Fruit fly (Drosophila melanogaster) whole organism, adult: ENCODE results near the gene CG17493.

ENCODE experiments used
- CG11617 ChIP-seq: fragments of 200-800 bp; sonication (Bioruptor generic); optimal IDR thresholded peaks from 2 replicates; lab custom pipeline; 2017; ENCODE audit warnings: mild to moderate bottlenecking, missing biosample characterization, missing genetic modification reagents, missing genetic modification characterization
- CG12768 ChIP-seq: fragments of 200-800 bp; sonication (Bioruptor generic); optimal IDR thresholded peaks from 2 replicates; lab custom pipeline; 2017; ENCODE audit warnings: missing biosample characterization, missing genetic modification characterization, mild to moderate bottlenecking, moderate library complexity, missing genetic modification reagents
- CG14711 ChIP-seq: fragments of 200-800 bp; sonication (Bioruptor generic); optimal IDR thresholded peaks from 2 replicates; lab custom pipeline; 2018; ENCODE audit warnings: missing biosample characterization, mild to moderate bottlenecking, missing genetic modification characterization, moderate library complexity
- CG1620 ChIP-seq: fragments of 200-800 bp; sonication (Bioruptor generic); optimal IDR thresholded peaks from 2 replicates; lab custom pipeline; 2016; ENCODE audit warnings: missing biosample characterization, missing genetic modification characterization
- CG33017 ChIP-seq: fragments of 200-800 bp; sonication (Bioruptor generic); optimal IDR thresholded peaks from 2 replicates; lab custom pipeline; 2018; ENCODE audit warnings: missing biosample characterization, mild to moderate bottlenecking, missing genetic modification characterization, moderate library complexity
- CG7045 ChIP-seq: fragments of 200-800 bp; sonication (Bioruptor generic); optimal IDR thresholded peaks from 2 replicates; lab custom pipeline; 2017; ENCODE audit warnings: missing biosample characterization, mild to moderate bottlenecking, missing genetic modification characterization
- CG7101 ChIP-seq: fragments of 200-800 bp; sonication (Bioruptor generic); optimal IDR thresholded peaks from 2 replicates; lab custom pipeline; 2018; ENCODE audit warnings: missing biosample characterization, mild to moderate bottlenecking, missing genetic modification characterization, moderate library complexity
- Clk ChIP-seq: fragments of 200-800 bp; sonication (Bioruptor generic); optimal IDR thresholded peaks from 2 replicates; lab custom pipeline; 2017; ENCODE audit warnings: missing biosample characterization, missing genetic modification characterization
- Crg-1 ChIP-seq: fragments of 200-800 bp; sonication (Bioruptor generic); optimal IDR thresholded peaks from 2 replicates; lab custom pipeline; 2016; ENCODE audit warnings: missing biosample characterization, missing genetic modification characterization
- Hr96 ChIP-seq: fragments of 200-800 bp; sonication (Bioruptor generic); optimal IDR thresholded peaks from 2 replicates; lab custom pipeline; 2016; ENCODE audit warnings: missing biosample characterization, missing genetic modification characterization
- Mnt ChIP-seq: fragments of 200-800 bp; sonication (Bioruptor generic); optimal IDR thresholded peaks from 2 replicates; lab custom pipeline; 2016; ENCODE audit warnings: missing biosample characterization, mild to moderate bottlenecking, missing genetic modification characterization
- bab1 ChIP-seq: fragments of 200-800 bp; sonication (Bioruptor generic); optimal IDR thresholded peaks from 3 replicates; lab custom pipeline; 2019; ENCODE audit warnings: missing biosample characterization, mild to moderate bottlenecking, missing genetic modification characterization, moderate library complexity
- cic ChIP-seq: fragments of 200-800 bp; sonication (Bioruptor generic); optimal IDR thresholded peaks from 2 replicates; lab custom pipeline; 2017; ENCODE audit warnings: missing biosample characterization, mild to moderate bottlenecking, missing genetic modification characterization, moderate library complexity
- cnc ChIP-seq, 2 experiments: fragments of >200 bp; optimal IDR thresholded peaks; 2 replicates each; lab custom pipeline; 2017
- kay ChIP-seq: fragments of 200-800 bp; sonication (Bioruptor generic); peaks from one replicate; lab custom pipeline; 2016; ENCODE audit warnings: missing biosample characterization, missing genetic modification characterization, borderline replicate concordance
- ovo ChIP-seq: fragments of 200-800 bp; sonication (Bioruptor generic); optimal IDR thresholded peaks from 2 replicates; lab custom pipeline; 2016; ENCODE audit warnings: missing biosample characterization, missing genetic modification characterization
- pad ChIP-seq: fragments of 200-800 bp; sonication (Bioruptor generic); optimal IDR thresholded peaks from 3 replicates; lab custom pipeline; 2017; ENCODE audit warnings: missing biosample characterization, missing genetic modification characterization, mild to moderate bottlenecking, moderate library complexity, missing genetic modification reagents
- tj ChIP-seq: fragments of 200-800 bp; sonication (Bioruptor generic); optimal IDR thresholded peaks from 3 replicates; lab custom pipeline; 2017; ENCODE audit warnings: missing biosample characterization, mild to moderate bottlenecking, missing genetic modification characterization, moderate library complexity
- toe ChIP-seq: fragments of 200-800 bp; sonication (Bioruptor generic); optimal IDR thresholded peaks from 2 replicates; lab custom pipeline; 2016; ENCODE audit warnings: missing biosample characterization, missing genetic modification characterization

CG17493 gene

dm6 chr2L:22570066-22570465, 20.2 kb downstream of the CG17493 start:
- TF ChIP-seq toe (GFP tag; lab: Kevin White, UChicago) (no peak), bab1 (no peak), cnc (optimal IDR thresholded peaks at IDR 0.05; lab: Kevin White, UChicago) (no peak)

- TF ChIP-seq CG14711 (tag; lab: Kevin White, UChicago) (no peak), cnc (optimal IDR thresholded peaks at IDR 0.05; lab: Kevin White, UChicago) (no peak), Clk (GFP tag; lab: Kevin White, UChicago) (no peak), cic (GFP tag; lab: Kevin White, UChicago) (no peak), Crg-1 (GFP tag; lab: Kevin White, UChicago) (no peak), Hr96 (GFP tag; lab: Kevin White, UChicago) (no peak), CG12768 (no peak), kay (no peak), toe (GFP tag; lab: Kevin White, UChicago) (no peak), pad (GFP tag; lab: Kevin White, UChicago) (no peak), tj (GFP tag; lab: Kevin White, UChicago) (no peak), CG7101 (tag; lab: Kevin White, UChicago) (no peak), CG33017 (tag; lab: Kevin White, UChicago) (no peak), ovo (GFP tag; lab: Kevin White, UChicago) (no peak), CG1620 (GFP tag; lab: Kevin White, UChicago) (no peak), CG11617 (GFP tag; lab: Kevin White, UChicago) (no peak), Mnt (GFP tag; lab: Kevin White, UChicago) (no peak)
These were observed 24.4 kb downstream of the CG17493 start for dm6 chr2L:22574314-22574713.

- TF ChIP-seq tj (GFP tag; lab: Kevin White, UChicago) (no peak), bab1 (no peak), cnc (optimal IDR thresholded peaks at IDR 0.05; lab: Kevin White, UChicago) (no peak), CG11617 (GFP tag; lab: Kevin White, UChicago) (no peak), pad (GFP tag; lab: Kevin White, UChicago) (no peak), CG33017 (tag; lab: Kevin White, UChicago) (no peak), kay (no peak), ovo (GFP tag; lab: Kevin White, UChicago) (no peak), CG12768 (no peak), CG7045 (no peak), Crg-1 (GFP tag; lab: Kevin White, UChicago) (no peak), toe (GFP tag; lab: Kevin White, UChicago) (no peak)
These were observed 25.5 kb downstream of the CG17493 start for dm6 chr2L:22575346-22575745.

dm6 chr2L:22577875-22578274, 28.0 kb downstream of the CG17493 start:
- TF ChIP-seq ovo (GFP tag; lab: Kevin White, UChicago) = no peak
- no peak for TF ChIP-seq Clk (GFP tag; lab: Kevin White, UChicago)
- no peak for TF ChIP-seq toe (GFP tag; lab: Kevin White, UChicago)
- TF ChIP-seq cic (GFP tag; lab: Kevin White, UChicago) = no peak
- TF ChIP-seq CG12768 = no peak
- no peak for TF ChIP-seq CG7045

dm6 chr2L:22578920-22579548, 29.2 kb downstream of the CG17493 start, which contains the start of gene Slmap:
Slmap (plus strand) TSS chr2L:22579072.
- TF ChIP-seq cic (GFP tag; lab: Kevin White, UChicago) = no peak
- peak; percentile 58 for TF ChIP-seq kay
